Worm (Caenorhabditis elegans) whole organism, L1 larva: ENCODE data around the gene cdr-1.

Experiments
- C16A3.4 ChIP-seq: fragments of 150-350 bp; optimal IDR thresholded peaks from 2 replicates; lab custom pipeline; 2014; ENCODE audit warnings: missing biosample characterization, missing genetic modification characterization
- F16B12.6 ChIP-seq: fragments of 150-350 bp; optimal IDR thresholded peaks from 2 replicates; lab custom pipeline; 2014; ENCODE audit warnings: missing biosample characterization, missing genetic modification characterization
- Y116A8C.19 ChIP-seq: sonication (generic microtip); optimal IDR thresholded peaks from 2 replicates; lab custom pipeline; 2016; ENCODE audit warnings: missing compliant biosample characterization, missing genetic modification characterization, borderline replicate concordance
- aha-1 ChIP-seq: fragments of 150-350 bp; optimal IDR thresholded peaks from 2 replicates; lab custom pipeline; 2014; ENCODE audit warnings: missing biosample characterization, missing genetic modification characterization
- aly-2 ChIP-seq: fragments of 150-350 bp; optimal IDR thresholded peaks from 2 replicates; lab custom pipeline; 2014; ENCODE audit warnings: missing biosample characterization, missing genetic modification characterization
- ceh-63 ChIP-seq: fragments of 200-800 bp; sonication (Bioruptor generic); optimal IDR thresholded peaks from 2 replicates; lab custom pipeline; 2018; ENCODE audit warnings: mild to moderate bottlenecking, missing genetic modification characterization, missing compliant biosample characterization
- ceh-82 ChIP-seq, 3 experiments: fragments of 150-350 bp in 1 of 3; sonication (generic microtip) in 2 of 3; optimal IDR thresholded peaks; 2 replicates each; lab custom pipeline; 2014 to 2017; ENCODE audit warnings: missing biosample characterization in 3 of 3, missing genetic modification characterization in 3 of 3
- dpl-1 ChIP-seq, 3 experiments: fragments of 150-350 bp in 2 of 3; sonication (generic microtip) in 1 of 3; optimal IDR thresholded peaks; 2 replicates each; lab custom pipeline; 2014 to 2017; ENCODE audit warnings: missing biosample characterization in 3 of 3, missing genetic modification characterization in 3 of 3, missing genetic modification reagents in 3 of 3
- dsc-1 ChIP-seq: sonication (generic microtip); optimal IDR thresholded peaks from 2 replicates; lab custom pipeline; 2016; ENCODE audit warnings: mild to moderate bottlenecking, missing genetic modification characterization, missing compliant biosample characterization
- efl-1 ChIP-seq, 4 experiments: fragments of 150-350 bp; optimal IDR thresholded peaks in 3 of 4; peaks in 1 of 4; 1 replicate in 1 of 4; 2 replicates in 3 of 4; lab custom pipeline; 2014; ENCODE audit warnings: missing biosample characterization in 2 of 4, missing genetic modification characterization in 2 of 4, missing genetic modification reagents in 2 of 4
- elt-2 ChIP-seq: sonication (generic microtip); optimal IDR thresholded peaks from 2 replicates; lab custom pipeline; 2016; ENCODE audit warnings: missing genetic modification characterization, mild to moderate bottlenecking, inconsistent platforms, missing compliant biosample characterization, missing genetic modification reagents
- ets-5 ChIP-seq: fragments of 200-800 bp; sonication (Bioruptor generic); IDR thresholded peaks from 2 replicates; pipeline ENCODE4 v1.3.6; 2022; ENCODE audit warnings: missing genetic modification characterization, missing compliant biosample characterization
- fkh-8 ChIP-seq: sonication (generic microtip); optimal IDR thresholded peaks from 2 replicates; lab custom pipeline; 2016; ENCODE audit warnings: mild to moderate bottlenecking, missing genetic modification characterization, missing compliant biosample characterization
- hlh-17 ChIP-seq: fragments of 200-800 bp; sonication (Bioruptor generic); optimal IDR thresholded peaks from 2 replicates; lab custom pipeline; 2018; ENCODE audit warnings: missing genetic modification characterization, mild to moderate bottlenecking, missing compliant biosample characterization, moderate library complexity, borderline replicate concordance
- hlh-4 ChIP-seq: sonication (generic microtip); optimal IDR thresholded peaks from 2 replicates; lab custom pipeline; 2016; ENCODE audit warnings: mild to moderate bottlenecking, missing genetic modification characterization, missing compliant biosample characterization
- hpl-2 ChIP-seq: fragments of 150-350 bp; optimal IDR thresholded peaks from 2 replicates; lab custom pipeline; 2014; ENCODE audit warnings: missing biosample characterization, missing genetic modification reagents, missing genetic modification characterization
- jun-1 ChIP-seq: fragments of 150-350 bp; optimal IDR thresholded peaks from 2 replicates; lab custom pipeline; 2014; ENCODE audit warnings: missing biosample characterization, missing genetic modification reagents, missing genetic modification characterization
- lin-13 ChIP-seq: fragments of 150-350 bp; optimal IDR thresholded peaks from 2 replicates; lab custom pipeline; 2014; ENCODE audit warnings: missing biosample characterization, missing genetic modification reagents, missing genetic modification characterization
- lin-15B ChIP-seq: fragments of 150-350 bp; sonication (generic microtip); optimal IDR thresholded peaks from 3 replicates; lab custom pipeline; 2014; ENCODE audit warnings: missing biosample characterization, missing genetic modification characterization
- lir-3 ChIP-seq: sonication (generic microtip); optimal IDR thresholded peaks from 2 replicates; lab custom pipeline; 2016; ENCODE audit warnings: mild to moderate bottlenecking, missing genetic modification characterization, moderate library complexity, missing compliant biosample characterization; ENCODE audit not compliant: poor library complexity
- lsy-2 ChIP-seq, 2 experiments: fragments of 150-350 bp; optimal IDR thresholded peaks; 2 replicates each; lab custom pipeline; 2014; ENCODE audit warnings: missing biosample characterization in 2 of 2, missing genetic modification characterization in 2 of 2
- mdl-1 ChIP-seq, 2 experiments: fragments of 150-350 bp; optimal IDR thresholded peaks; 2 replicates each; lab custom pipeline; 2014 to 2017; ENCODE audit warnings: missing biosample characterization in 2 of 2, missing genetic modification characterization in 2 of 2, inconsistent platforms in 1 of 2
- mef-2 ChIP-seq: fragments of 150-350 bp; optimal IDR thresholded peaks from 2 replicates; lab custom pipeline; 2014; ENCODE audit warnings: missing biosample characterization, missing genetic modification characterization
- nhr-20 ChIP-seq: sonication (generic microtip); optimal IDR thresholded peaks from 2 replicates; lab custom pipeline; 2016; ENCODE audit warnings: mild to moderate bottlenecking, missing genetic modification characterization, missing compliant biosample characterization
- nhr-84 ChIP-seq: sonication (generic microtip); optimal IDR thresholded peaks from 2 replicates; lab custom pipeline; 2017; ENCODE audit warnings: missing biosample characterization, missing genetic modification characterization
- nhr-85 ChIP-seq: sonication (generic microtip); peaks from one replicate; lab custom pipeline; 2016; ENCODE audit warnings: missing genetic modification characterization, inconsistent platforms, missing compliant biosample characterization
- nhr-90 ChIP-seq: sonication (generic microtip); optimal IDR thresholded peaks from 2 replicates; lab custom pipeline; 2016; ENCODE audit warnings: mild to moderate bottlenecking, missing genetic modification characterization, missing compliant biosample characterization; ENCODE audit not compliant: poor library complexity
- pax-3 ChIP-seq: fragments of 200-800 bp; sonication (Bioruptor generic); optimal IDR thresholded peaks from 2 replicates; lab custom pipeline; 2018; ENCODE audit warnings: mild to moderate bottlenecking, missing genetic modification characterization, moderate library complexity, missing compliant biosample characterization
- pqm-1 ChIP-seq: sonication (generic microtip); optimal IDR thresholded peaks from 3 replicates; lab custom pipeline; 2017; ENCODE audit warnings: missing biosample characterization, missing genetic modification characterization
- sox-4 ChIP-seq: sonication (generic microtip); optimal IDR thresholded peaks from 2 replicates; lab custom pipeline; 2016; ENCODE audit warnings: missing genetic modification characterization, missing compliant biosample characterization
- sup-37 ChIP-seq: fragments of 200-800 bp; sonication (Bioruptor generic); optimal IDR thresholded peaks from 2 replicates; lab custom pipeline; 2018; ENCODE audit warnings: mild to moderate bottlenecking, missing genetic modification characterization, missing compliant biosample characterization
- unc-130 ChIP-seq: fragments of 150-350 bp; optimal IDR thresholded peaks from 2 replicates; lab custom pipeline; 2017; ENCODE audit warnings: missing biosample characterization, missing genetic modification characterization, inconsistent platforms
- unc-86 ChIP-seq: sonication (generic microtip); optimal IDR thresholded peaks from 2 replicates; lab custom pipeline; 2016; ENCODE audit warnings: missing genetic modification characterization, missing compliant biosample characterization
- ztf-11 ChIP-seq, 2 experiments: sonication (generic microtip); optimal IDR thresholded peaks; 2 replicates each; lab custom pipeline; 2016 to 2017; ENCODE audit warnings: missing genetic modification characterization in 2 of 2, missing biosample characterization in 1 of 2, missing compliant biosample characterization in 1 of 2
- ztf-4 ChIP-seq: fragments of 150-350 bp; optimal IDR thresholded peaks from 2 replicates; lab custom pipeline; 2014; ENCODE audit warnings: missing biosample characterization, missing genetic modification characterization

cdr-1 gene

DNA sequence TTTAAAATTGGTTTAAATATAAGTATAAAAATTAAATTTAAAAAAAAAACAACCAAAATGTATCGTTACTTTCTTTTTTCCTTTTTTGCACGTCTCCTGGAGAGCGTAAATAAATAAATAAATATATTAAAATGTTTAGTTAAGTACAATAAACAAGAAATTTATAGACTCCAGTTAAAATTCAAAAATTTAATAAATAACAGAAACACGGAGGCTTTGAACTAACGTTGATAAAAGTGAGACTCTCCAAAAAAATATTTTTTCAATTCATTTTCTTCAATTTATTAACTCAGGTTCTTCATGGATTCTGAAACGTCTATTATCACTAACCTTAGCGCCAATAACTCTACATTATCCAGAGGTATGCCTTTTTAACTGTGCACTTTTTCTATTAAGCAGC, 29.3 kb upstream of the cdr-1 start, which contains the start of gene T06C12.12 (continued):
- TF ChIP-seq Y116A8C.19 (tag; lab: Kevin White, UChicago) (no peak), hlh-4 (tag; lab: Kevin White, UChicago) (no peak)
- TF ChIP-seq, all 84 proteins: peak for 0

ce11 chrV:15892696-15893095, 28.4 kb upstream of the cdr-1 start, which contains the start of gene T06C12.11:
TSS of gene T06C12.11 (plus strand) at chrV:15892996.
- no peak for TF ChIP-seq F16B12.6 (tag; lab: Kevin White, UChicago)
- no peak for TF ChIP-seq ztf-4 (tag; lab: Kevin White, UChicago)
- TF ChIP-seq hlh-4 (tag; lab: Kevin White, UChicago), result no peak
- no peak for TF ChIP-seq lir-3 (tag; lab: Kevin White, UChicago)
- TF ChIP-seq nhr-84 (tag; lab: Kevin White, UChicago), result no peak
- TF ChIP-seq sox-4, result no peak
- no peak for TF ChIP-seq Y116A8C.19 (tag; lab: Kevin White, UChicago)
- no peak for TF ChIP-seq ceh-63 (GFP tag; lab: Kevin White, UChicago)
- TF ChIP-seq, all 84 proteins: peak for 0

ce11 chrV:15896671-15897070, 24.4 kb upstream of the cdr-1 start, which contains the start of gene nhr-213:
TSS of gene nhr-213 (minus strand) at chrV:15896771.
- TF ChIP-seq nhr-85, result no peak
- no peak for TF ChIP-seq ceh-82 (tag; optimal IDR thresholded peaks at IDR 0.05; lab: Kevin White, UChicago)
- TF ChIP-seq Y116A8C.19 (tag; lab: Kevin White, UChicago), result no peak
- no peak for TF ChIP-seq unc-86
- no peak for TF ChIP-seq lin-13 (GFP tag; lab: Kevin White, UChicago)
- no peak for TF ChIP-seq jun-1
- no peak for TF ChIP-seq nhr-20 (tag; lab: Kevin White, UChicago)
- no peak for TF ChIP-seq aha-1 (tag; lab: Kevin White, UChicago)
- TF ChIP-seq hlh-4 (tag; lab: Kevin White, UChicago), result no peak
- TF ChIP-seq unc-130 (tag; lab: Kevin White, UChicago), result no peak
- no peak for TF ChIP-seq sup-37 (GFP tag; lab: Kevin White, UChicago)
- TF ChIP-seq pax-3, result no peak
- TF ChIP-seq lsy-2 (tag; optimal IDR thresholded peaks at IDR 0.05; lab: Kevin White, UChicago), result no peak
- no peak for TF ChIP-seq ets-5 (GFP tag; lab: Robert Waterston, UW)
- no peak for TF ChIP-seq pqm-1
- no peak for TF ChIP-seq dpl-1 (GFP tag; optimal IDR thresholded peaks at IDR 0.05; lab: Kevin White, UChicago)
- no peak for TF ChIP-seq sox-4
- no peak for TF ChIP-seq nhr-90 (tag; lab: Kevin White, UChicago)
- no peak for TF ChIP-seq hlh-17 (GFP tag; lab: Kevin White, UChicago)

DNA sequence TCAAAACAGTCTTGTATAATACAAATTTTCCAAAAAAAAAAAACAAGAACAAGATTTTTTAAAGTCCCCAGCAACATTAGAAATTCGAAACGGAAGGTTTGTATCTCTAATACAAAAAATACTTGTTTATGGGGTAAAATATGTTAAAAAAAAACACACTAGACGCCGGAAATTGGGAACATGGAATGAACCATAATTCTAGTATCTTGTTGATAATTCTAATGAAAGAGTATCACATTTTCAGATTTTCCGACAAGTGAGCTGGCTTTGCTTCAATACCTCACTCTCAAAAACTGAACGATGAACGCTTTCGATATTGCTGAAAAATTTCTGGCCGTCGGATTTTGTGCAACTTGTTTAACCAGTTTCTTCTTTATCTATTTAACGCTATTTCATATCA, 23.4 kb upstream of the cdr-1 start, which contains the start of gene str-60:
Gene str-60 (plus strand): TSS at position 301 of the 400 bp plus-strand sequence.
- TF ChIP-seq efl-1 (optimal IDR thresholded peaks at IDR 0.05; lab: Kevin White, UChicago), result no peak
- TF ChIP-seq efl-1 (GFP tag; optimal IDR thresholded peaks at IDR 0.05 in 1 of 2; lab: Kevin White, UChicago), result no peak
- no peak for TF ChIP-seq hpl-2
- no peak for TF ChIP-seq lin-15B (tag; lab: Kevin White, UChicago)
- TF ChIP-seq hlh-17 (GFP tag; lab: Kevin White, UChicago), result no peak
- no peak for TF ChIP-seq nhr-85
- TF ChIP-seq ztf-11 (tag; optimal IDR thresholded peaks at IDR 0.05; lab: Kevin White, UChicago), result no peak
- TF ChIP-seq ceh-63 (GFP tag; lab: Kevin White, UChicago), result no peak
- TF ChIP-seq lir-3 (tag; lab: Kevin White, UChicago), result no peak
- no peak for TF ChIP-seq mdl-1 (tag; optimal IDR thresholded peaks at IDR 0.05; lab: Kevin White, UChicago)
- TF ChIP-seq C16A3.4, result no peak
- TF ChIP-seq dsc-1, result no peak

- no peak for TF ChIP-seq lsy-2 (tag; optimal IDR thresholded peaks at IDR 0.05; lab: Kevin White, UChicago)
- no peak for TF ChIP-seq elt-2 (tag; lab: Kevin White, UChicago)
- no peak for TF ChIP-seq mef-2 (tag; lab: Kevin White, UChicago)
- no peak for TF ChIP-seq pax-3
- no peak for TF ChIP-seq fkh-8 (tag; lab: Kevin White, UChicago)
- no peak for TF ChIP-seq ceh-63 (GFP tag; lab: Kevin White, UChicago)
- no peak for TF ChIP-seq aly-2 (tag; lab: Kevin White, UChicago)
- TF ChIP-seq hlh-4 (tag; lab: Kevin White, UChicago), result no peak
Observed at ce11 chrV:15899696-15900095, 21.4 kb upstream of the cdr-1 start, which contains the start of gene T06C12.14. TSS of gene T06C12.14 (plus strand) at chrV:15899996.
